Worm (Caenorhabditis elegans): ENCODE measurements around the gene srd-59.

- TF ChIP-seq fkh-10 (GFP tag; optimal IDR thresholded peaks at IDR 0.05), result no peak
- no peak for TF ChIP-seq ZK546.5 (tag; optimal IDR thresholded peaks at IDR 0.05)
- TF ChIP-seq skn-1 (tag; optimal IDR thresholded peaks at IDR 0.05), result no peak
- TF ChIP-seq daf-8 (GFP tag; IDR thresholded peaks at IDR 0.05), result no peak
- no peak for TF ChIP-seq nhr-111 (GFP tag; optimal IDR thresholded peaks at IDR 0.05)
Measured at ce11 chrII:7157415-7157814, 48.1 kb upstream of the srd-59 start.
